Worm (Caenorhabditis elegans): ENCODE data around the gene Y70C5C.1.
"Not testable (repeated sequence)": the region's sequence is repeated elsewhere in the genome, so short reads cannot be mapped to it uniquely, and the experiment has no call there.

Y70C5C.1 gene

DNA sequence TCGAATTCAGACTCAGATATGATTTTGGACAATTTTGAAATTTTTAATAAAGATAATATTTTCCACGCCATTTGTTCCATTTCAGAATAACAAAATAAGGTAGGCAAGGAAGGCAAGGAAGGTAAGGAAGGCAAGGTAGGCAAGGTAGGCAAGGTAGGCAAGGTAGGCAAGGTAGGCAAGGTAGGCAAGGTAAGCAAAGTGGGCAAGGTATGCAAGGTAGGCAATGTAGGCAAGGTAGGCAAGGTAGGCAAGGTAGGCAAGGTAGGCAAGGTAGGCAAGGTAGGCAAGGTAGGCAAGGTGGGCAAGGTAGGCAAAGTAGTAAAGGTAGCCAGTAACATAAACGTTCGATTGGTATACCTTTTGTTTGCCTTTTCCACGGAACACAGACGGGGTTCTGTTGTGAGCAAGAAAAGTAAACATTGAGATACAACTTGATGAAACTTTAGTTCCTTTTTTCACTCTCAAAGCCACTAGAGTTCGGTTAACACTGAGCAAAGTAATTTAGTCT, at the start of gene Y70C5C.1:
TSS of gene Y70C5C.1 (plus strand) at position 458 of the 508 bp plus-strand sequence.
- TF ChIP-seq unc-62 (GFP tag; optimal IDR thresholded peaks at IDR 0.05), result no peak

DNA sequence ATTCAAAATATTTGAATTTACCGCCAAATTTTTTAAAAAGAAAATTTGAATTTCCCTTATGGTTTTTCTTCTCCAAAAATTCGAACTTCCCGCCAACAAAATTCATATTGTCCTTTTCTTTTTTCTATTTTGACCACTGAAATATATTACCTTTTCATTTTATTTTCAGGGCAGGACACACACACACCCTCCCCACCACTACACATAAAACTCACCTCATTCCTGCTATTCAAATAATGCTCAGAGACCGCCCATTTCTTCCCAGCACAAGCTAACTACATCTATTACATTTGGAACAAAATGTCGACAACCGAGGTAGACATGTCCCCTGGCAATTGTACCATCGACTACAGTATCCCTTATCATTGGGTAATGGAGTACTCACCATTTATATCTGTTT, 45.8 kb upstream of the Y70C5C.1 start, which contains the start of gene W06G6.15:
TSS of gene W06G6.15 (plus strand) at position 301 of the 400 bp plus-strand sequence.
- not testable (repeated sequence) for TF ChIP-seq unc-62 (GFP tag; optimal IDR thresholded peaks at IDR 0.05)

DNA sequence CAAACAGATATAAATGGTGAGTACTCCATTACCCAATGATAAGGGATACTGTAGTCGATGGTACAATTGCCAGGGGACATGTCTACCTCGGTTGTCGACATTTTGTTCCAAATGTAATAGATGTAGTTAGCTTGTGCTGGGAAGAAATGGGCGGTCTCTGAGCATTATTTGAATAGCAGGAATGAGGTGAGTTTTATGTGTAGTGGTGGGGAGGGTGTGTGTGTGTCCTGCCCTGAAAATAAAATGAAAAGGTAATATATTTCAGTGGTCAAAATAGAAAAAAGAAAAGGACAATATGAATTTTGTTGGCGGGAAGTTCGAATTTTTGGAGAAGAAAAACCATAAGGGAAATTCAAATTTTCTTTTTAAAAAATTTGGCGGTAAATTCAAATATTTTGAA, 39.2 kb upstream of the Y70C5C.1 start, which contains the start of gene Y70C5B.2:
TSS of gene Y70C5B.2 (minus strand) at position 101 of the 400 bp plus-strand sequence.
- not testable (repeated sequence) for TF ChIP-seq unc-62 (GFP tag; optimal IDR thresholded peaks at IDR 0.05)

DNA sequence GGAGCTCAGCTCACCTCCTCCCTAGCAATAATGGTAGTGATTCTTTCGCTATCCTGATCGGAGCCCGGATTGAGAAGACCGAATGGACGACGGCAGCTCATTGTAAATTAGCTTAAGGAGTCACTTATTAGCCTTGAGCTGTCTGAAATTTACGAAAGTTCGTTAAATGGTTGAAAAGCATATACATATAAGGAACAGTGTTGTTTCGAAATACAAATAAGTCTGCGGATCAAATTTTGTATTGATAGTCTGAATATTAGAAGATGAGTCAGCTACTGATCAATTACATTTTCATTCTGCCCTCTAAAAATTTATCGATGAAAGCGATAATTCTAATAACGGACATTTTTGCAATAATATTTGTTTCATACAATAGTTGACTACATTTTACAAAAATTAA, 33.4 kb upstream of the Y70C5C.1 start, which contains the start of gene F14F8.14:
TSS of gene F14F8.14 (minus strand) at position 101 of the 400 bp plus-strand sequence.
- no peak for TF ChIP-seq unc-62 (GFP tag; optimal IDR thresholded peaks at IDR 0.05)

DNA sequence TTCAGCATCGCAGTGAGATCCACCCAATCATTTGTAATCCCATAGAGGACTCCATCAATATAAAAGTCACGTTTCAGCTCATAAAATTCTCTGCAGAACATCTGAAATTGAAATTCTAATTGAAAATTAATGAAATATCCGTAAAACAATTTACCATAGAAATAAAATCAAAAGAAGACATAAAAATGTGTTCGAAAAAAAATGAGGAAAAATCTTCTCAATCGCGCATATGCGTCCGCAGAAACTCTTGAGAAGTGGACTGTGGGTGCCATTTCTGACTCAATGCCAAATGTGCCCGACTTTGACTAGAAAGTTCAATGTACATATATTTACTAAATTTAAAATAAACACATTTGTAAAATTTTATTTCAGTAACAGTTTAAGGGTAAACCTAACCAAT, 31.5 kb upstream of the Y70C5C.1 start, which contains the start of gene F14F8.9:
TSS of gene F14F8.9 (minus strand) at position 101 of the 400 bp plus-strand sequence.
- TF ChIP-seq unc-62 (GFP tag; optimal IDR thresholded peaks at IDR 0.05), result no peak

DNA sequence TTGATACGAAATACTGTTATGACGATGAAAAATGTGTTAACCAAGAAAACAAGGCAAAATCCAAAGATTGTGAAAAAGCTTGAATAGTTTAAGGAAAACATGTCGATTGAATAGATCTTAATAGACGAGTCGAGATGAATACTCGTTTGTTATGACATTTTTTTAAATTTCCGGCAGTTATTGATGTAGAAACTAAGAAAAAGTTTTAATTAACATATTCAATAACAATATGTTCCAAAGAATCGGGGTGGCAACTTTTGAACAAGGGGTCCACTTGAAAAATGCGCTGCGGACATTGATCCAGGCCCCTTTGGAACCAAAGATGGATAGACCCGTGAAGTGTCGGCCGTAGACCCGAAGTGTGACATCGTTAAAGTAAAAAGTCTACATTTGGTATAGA, 28.8 kb upstream of the Y70C5C.1 start, which contains the start of gene str-61:
TSS of gene str-61 (minus strand) at position 101 of the 400 bp plus-strand sequence.
- TF ChIP-seq unc-62 (GFP tag; optimal IDR thresholded peaks at IDR 0.05), result no peak

DNA sequence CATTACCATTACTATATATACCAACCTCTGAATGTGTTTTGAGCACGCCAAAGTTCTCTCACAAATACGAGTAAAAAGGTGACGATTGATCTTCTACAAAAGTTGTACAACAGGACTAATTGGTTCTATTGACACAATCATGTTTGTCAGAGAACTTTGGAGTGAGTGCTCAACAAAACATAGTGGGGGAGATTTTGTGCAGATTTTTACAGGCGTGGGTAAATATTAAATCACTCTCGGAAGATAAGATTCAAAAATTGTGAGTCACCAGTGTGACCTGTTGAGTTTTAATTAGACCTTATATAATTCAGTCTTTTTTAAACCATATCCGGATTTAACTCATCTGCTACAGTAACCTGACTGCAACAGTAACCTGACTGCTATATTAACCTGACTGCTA, 27.8 kb upstream of the Y70C5C.1 start, which contains the start of gene F14F8.8:
TSS of gene F14F8.8 (minus strand) at position 101 of the 400 bp plus-strand sequence.
- TF ChIP-seq unc-62 (GFP tag; optimal IDR thresholded peaks at IDR 0.05), result no peak

DNA sequence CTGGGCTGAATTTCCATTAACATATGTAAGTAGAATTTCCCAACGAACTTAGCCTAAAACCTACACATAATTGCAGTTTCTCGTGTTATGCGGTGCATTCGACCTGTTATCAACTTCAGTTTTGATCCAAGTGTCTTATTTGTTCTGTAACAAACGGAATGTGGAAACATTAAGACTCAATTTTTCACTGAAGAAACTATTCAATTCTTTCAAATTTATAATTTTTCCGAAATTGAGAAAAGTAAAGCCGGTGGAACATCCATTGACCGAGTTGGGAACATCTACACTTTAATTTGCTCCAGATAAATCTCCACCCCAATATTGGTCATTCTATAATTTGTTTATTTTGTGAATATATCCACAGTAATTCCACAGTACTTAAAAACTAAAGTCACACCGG, 25.6 kb upstream of the Y70C5C.1 start:
- no peak for TF ChIP-seq unc-62 (GFP tag; optimal IDR thresholded peaks at IDR 0.05)

DNA sequence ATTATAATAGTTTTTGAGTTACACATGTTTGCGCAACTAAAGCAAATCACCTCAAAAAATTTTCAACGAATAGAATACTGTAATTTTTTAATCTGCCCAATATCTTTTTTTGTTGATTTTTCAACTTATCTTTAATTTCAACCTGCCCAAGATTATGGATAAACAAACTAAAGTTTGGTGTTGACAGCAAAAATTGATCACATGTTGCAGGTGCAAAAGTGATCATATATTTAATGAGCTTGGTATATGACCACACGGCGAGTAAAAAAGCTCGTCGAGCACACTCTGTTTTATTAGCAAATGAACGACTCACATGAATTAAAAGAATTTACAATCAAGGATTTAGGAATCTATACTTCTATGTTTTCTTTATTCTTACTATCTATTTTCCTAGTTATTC, 24.5 kb upstream of the Y70C5C.1 start, which contains the start of gene srz-1:
TSS of gene srz-1 (plus strand) at position 301 of the 400 bp plus-strand sequence.
- no peak for TF ChIP-seq unc-62 (GFP tag; optimal IDR thresholded peaks at IDR 0.05)

DNA sequence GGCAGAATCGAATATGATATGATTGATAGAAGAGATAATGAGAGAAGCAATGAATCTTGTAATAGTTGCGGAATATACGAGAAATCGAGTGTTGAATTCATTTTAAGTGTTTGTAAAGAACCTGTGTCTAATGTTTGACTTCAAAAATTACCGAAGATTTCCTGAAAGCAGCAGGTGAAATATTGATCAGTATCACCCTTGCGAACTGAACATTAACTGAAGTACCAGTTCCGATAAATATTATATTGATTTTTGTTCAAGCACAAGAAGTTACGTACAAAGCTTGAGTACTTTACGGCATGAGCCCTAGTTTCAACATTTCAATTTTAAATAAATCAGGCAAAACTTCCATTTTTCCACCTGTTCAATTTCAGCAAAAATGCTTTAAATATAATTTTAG, 20.8 kb upstream of the Y70C5C.1 start, which contains the start of gene srz-103:
TSS of gene srz-103 (minus strand) at position 101 of the 400 bp plus-strand sequence.
- no peak for TF ChIP-seq unc-62 (GFP tag; optimal IDR thresholded peaks at IDR 0.05)

DNA sequence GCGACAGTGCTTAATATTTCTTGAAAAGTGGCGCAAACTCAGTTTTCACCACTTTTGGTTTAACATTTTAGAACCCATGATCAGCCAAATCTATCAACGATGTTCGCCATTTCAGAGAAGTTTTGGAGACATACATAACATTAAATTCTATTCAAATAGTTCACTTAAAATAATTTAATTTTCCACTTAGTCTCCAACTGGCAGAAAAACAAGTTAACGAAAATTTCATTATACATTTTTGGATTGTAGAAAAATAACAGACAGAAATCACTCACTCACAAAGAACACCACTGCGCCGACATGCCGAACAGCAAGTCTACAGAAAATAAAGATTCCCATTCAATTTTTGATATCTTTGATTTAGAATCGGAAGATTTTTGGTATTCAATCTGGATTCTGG, 20.0 kb upstream of the Y70C5C.1 start, which contains the start of gene srw-44:
TSS of gene srw-44 (plus strand) at position 301 of the 400 bp plus-strand sequence.
- no peak for TF ChIP-seq unc-62 (GFP tag; optimal IDR thresholded peaks at IDR 0.05)

DNA sequence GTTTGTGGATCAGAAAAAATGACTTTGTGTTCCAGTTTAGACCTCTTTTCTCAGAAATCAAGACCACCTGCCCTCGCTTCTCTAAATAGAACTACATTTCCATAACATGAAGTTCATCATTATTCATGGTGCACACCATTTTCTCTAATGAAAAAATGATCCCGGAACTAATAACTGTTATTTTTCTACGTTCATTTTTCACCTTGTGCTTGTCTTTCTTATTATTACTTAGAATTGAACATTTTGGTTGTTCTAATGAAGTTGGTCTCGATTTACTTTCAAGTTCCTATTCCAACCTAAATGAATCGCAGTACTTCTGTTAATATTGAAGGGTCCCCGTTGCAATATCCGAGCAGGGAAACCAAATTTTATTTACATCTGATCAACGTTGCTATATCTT, 17.1 kb upstream of the Y70C5C.1 start, which contains the start of gene srw-36:
TSS of gene srw-36 (plus strand) at position 301 of the 400 bp plus-strand sequence.
- no peak for TF ChIP-seq unc-62 (GFP tag; optimal IDR thresholded peaks at IDR 0.05)

DNA sequence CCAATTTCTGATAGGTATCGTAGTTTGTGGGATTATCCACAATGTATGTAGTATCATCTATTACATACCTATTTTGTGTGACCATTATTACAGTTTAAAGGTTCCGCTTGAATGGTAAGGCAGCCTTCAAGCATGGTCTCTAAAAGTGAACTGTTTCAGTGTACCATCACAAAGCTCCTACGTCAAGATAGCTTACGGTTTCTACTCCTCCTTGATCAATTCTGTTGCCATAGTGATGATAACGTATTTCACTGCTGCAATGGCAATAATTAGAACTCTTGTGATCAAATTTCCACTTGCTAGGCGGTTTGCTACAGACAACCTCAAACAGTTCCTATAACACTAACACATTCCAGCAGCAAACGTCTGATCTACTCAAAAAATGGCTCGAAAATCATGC, 16.6 kb upstream of the Y70C5C.1 start:
- TF ChIP-seq unc-62 (GFP tag; optimal IDR thresholded peaks at IDR 0.05), result no peak

DNA sequence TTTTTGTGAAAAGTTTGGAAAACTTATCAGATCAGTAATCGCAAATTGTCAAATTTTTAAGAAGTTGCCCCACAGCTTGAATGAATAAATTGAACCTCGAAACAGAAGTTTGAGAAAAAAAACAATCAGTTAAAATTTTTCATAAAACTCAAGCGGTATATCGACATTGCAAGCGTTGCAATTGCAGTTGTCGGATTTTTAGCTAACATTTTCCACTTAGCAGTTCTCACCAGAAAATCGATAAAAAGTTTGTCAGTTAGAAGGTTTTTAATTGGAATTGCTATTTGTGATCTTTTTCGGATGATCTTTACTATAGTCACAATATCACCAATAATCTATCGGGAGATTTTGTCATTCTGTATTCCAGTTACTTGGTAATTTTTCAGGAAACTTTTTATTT, 14.3 kb upstream of the Y70C5C.1 start, which contains the start of gene srw-43:
TSS of gene srw-43 (plus strand) at position 301 of the 400 bp plus-strand sequence.
- TF ChIP-seq unc-62 (GFP tag; optimal IDR thresholded peaks at IDR 0.05), result no peak

DNA sequence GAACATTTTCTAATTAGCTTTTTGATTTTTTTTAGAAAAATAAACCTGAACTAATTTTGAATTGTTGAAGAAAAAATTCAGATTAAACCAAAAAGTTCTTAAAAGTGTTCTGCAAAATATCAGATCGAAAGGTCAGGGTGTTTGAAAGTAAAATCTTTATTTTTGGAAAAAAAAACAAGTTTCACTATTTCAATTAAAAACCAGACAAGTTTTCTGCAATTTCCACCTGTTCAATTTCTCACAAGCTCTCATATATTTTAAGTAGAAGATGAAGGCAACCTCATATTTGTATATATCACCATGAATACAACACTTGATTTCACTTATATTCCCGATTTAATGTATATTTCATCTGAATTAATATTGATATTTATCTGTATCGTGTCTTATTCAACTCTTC, 12.8 kb upstream of the Y70C5C.1 start, which contains the start of gene srz-102:
TSS of gene srz-102 (plus strand) at position 301 of the 400 bp plus-strand sequence.
- TF ChIP-seq unc-62 (GFP tag; optimal IDR thresholded peaks at IDR 0.05), result no peak

DNA sequence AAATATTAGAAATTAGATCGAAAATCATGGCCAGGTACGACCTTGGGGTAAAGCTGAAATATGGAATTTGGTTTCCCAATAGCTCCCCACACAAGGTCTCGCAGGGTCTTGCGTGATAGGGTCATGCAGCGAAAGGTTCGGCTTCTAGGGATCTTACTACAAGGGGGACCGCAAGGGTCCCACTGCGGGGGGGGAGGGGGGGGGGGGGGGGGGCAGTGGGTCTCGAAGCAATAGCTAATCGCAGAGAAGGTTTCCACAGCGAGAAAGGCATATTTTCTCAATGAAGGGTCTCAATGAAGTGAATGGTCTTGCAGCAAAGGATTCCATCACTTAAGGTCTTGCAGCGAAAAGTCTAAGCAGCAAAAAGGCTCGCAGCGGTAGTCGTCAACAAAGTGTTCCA, 7.0 kb upstream of the Y70C5C.1 start:
- TF ChIP-seq unc-62 (GFP tag; optimal IDR thresholded peaks at IDR 0.05), result no peak

DNA sequence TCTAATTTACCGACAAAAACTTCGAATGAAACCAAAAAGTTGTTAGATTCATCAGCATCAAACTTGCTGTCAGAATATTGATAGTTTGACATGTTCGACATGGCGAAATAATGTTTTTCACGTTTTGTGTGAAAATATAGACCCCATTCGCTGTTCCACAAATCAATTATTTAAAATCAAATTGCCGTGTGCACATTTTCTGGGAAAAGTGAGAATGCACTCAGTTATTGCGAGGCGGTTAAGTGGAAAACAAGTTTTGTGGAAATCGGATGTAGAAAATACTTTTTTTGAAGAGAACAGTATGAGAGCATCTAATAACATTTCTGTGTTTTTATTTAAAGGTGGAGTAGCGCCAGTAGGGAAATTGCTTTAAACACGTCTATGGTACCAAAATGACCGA, 6.3 kb upstream of the Y70C5C.1 start, which contains the start of gene srw-42:
TSS of gene srw-42 (minus strand) at position 101 of the 400 bp plus-strand sequence.
- TF ChIP-seq unc-62 (GFP tag; optimal IDR thresholded peaks at IDR 0.05), result no peak

Measured in whole organism, dauer.